Fruit fly (Drosophila melanogaster) whole organism, embryonic: ENCODE results near the gene CG10907.
A peak's percentile ranks its signal among the peaks of the same experiment; 100 is the strongest.

ENCODE experiments used
- Bgb ChIP-seq: fragments of 200-800 bp; sonication (Bioruptor generic); IDR thresholded peaks from 2 replicates; pipeline ENCODE4 v1.3.6; 2022; ENCODE audit warnings: missing biosample characterization, missing genetic modification characterization; ENCODE audit not compliant: partially characterized antibody
- CG10147 ChIP-seq: fragments of 200-800 bp; sonication (Bioruptor generic); optimal IDR thresholded peaks from 2 replicates; lab custom pipeline; 2019; ENCODE audit warnings: missing biosample characterization, mild to moderate bottlenecking, missing genetic modification characterization, moderate library complexity
- CG11696 ChIP-seq: fragments of 200-800 bp; sonication (Bioruptor generic); IDR thresholded peaks from 2 replicates; pipeline ENCODE4 v1.3.6; 2022; ENCODE audit warnings: missing biosample characterization, missing genetic modification characterization
- CG1233 ChIP-seq: fragments of 200-800 bp; sonication (Bioruptor generic); optimal IDR thresholded peaks from 4 replicates; lab custom pipeline; 2018; ENCODE audit warnings: missing biosample characterization, mild to moderate bottlenecking, missing genetic modification characterization
- CG1529 ChIP-seq: fragments of 200-800 bp; sonication (Bioruptor generic); optimal IDR thresholded peaks from 3 replicates; lab custom pipeline; 2018; ENCODE audit warnings: missing biosample characterization, missing genetic modification characterization
- CG15601 ChIP-seq: fragments of 200-800 bp; sonication (Bioruptor generic); optimal IDR thresholded peaks from 3 replicates; lab custom pipeline; 2019; ENCODE audit warnings: missing biosample characterization, mild to moderate bottlenecking, missing genetic modification characterization, moderate library complexity
- CG16813 ChIP-seq: fragments of 200-800 bp; sonication (Bioruptor generic); IDR thresholded peaks from 3 replicates; pipeline ENCODE4 v1.3.6; 2022; ENCODE audit warnings: missing biosample characterization, missing genetic modification characterization; ENCODE audit not compliant: partially characterized antibody
- CG17186 ChIP-seq: fragments of 200-800 bp; sonication (Bioruptor generic); optimal IDR thresholded peaks from 3 replicates; lab custom pipeline; 2017; ENCODE audit warnings: missing biosample characterization, missing genetic modification reagents, missing genetic modification characterization
- CG18764 ChIP-seq: fragments of 200-800 bp; sonication (Bioruptor generic); optimal IDR thresholded peaks from 3 replicates; lab custom pipeline; 2016; ENCODE audit warnings: missing biosample characterization, missing genetic modification characterization
- CG3163 ChIP-seq: fragments of 200-800 bp; sonication (Bioruptor generic); optimal IDR thresholded peaks from 3 replicates; lab custom pipeline; 2016; ENCODE audit warnings: missing biosample characterization, missing genetic modification characterization
- CG3281 ChIP-seq: fragments of 200-800 bp; sonication (Bioruptor generic); optimal IDR thresholded peaks from 3 replicates; lab custom pipeline; 2017; ENCODE audit warnings: missing biosample characterization, mild to moderate bottlenecking, missing genetic modification characterization
- CG34224 ChIP-seq: fragments of 200-800 bp; sonication (Bioruptor generic); IDR thresholded peaks from 3 replicates; pipeline ENCODE4 v1.3.6; 2022; ENCODE audit warnings: missing biosample characterization, missing genetic modification characterization; ENCODE audit not compliant: partially characterized antibody
- CG6791 ChIP-seq: fragments of 200-800 bp; sonication (Bioruptor generic); IDR thresholded peaks from 3 replicates; pipeline ENCODE4 v1.3.6; 2022; ENCODE audit warnings: missing biosample characterization, missing genetic modification characterization; ENCODE audit not compliant: partially characterized antibody
- Doc3 ChIP-seq: fragments of 200-800 bp; sonication (Bioruptor generic); IDR thresholded peaks from 3 replicates; pipeline ENCODE4 v1.3.6; 2022; ENCODE audit warnings: missing biosample characterization, missing genetic modification characterization; ENCODE audit not compliant: partially characterized antibody
- E2f2 ChIP-seq: fragments of 200-800 bp; sonication (Bioruptor generic); IDR thresholded peaks from 2 replicates; pipeline ENCODE4 v1.3.6; 2022; ENCODE audit warnings: missing biosample characterization, missing genetic modification characterization
- Ets97D ChIP-seq: fragments of 200-800 bp; sonication (Bioruptor generic); optimal IDR thresholded peaks from 3 replicates; lab custom pipeline; 2016; ENCODE audit warnings: missing biosample characterization, missing genetic modification characterization
- Max ChIP-seq: fragments of 200-800 bp; sonication (Bioruptor generic); optimal IDR thresholded peaks from 2 replicates; lab custom pipeline; 2016; ENCODE audit warnings: missing biosample characterization, mild to moderate bottlenecking, missing genetic modification characterization
- Neu2 ChIP-seq: fragments of 200-800 bp; sonication (Bioruptor generic); optimal IDR thresholded peaks from 3 replicates; lab custom pipeline; 2016; ENCODE audit warnings: missing biosample characterization, missing genetic modification characterization, borderline replicate concordance
- Opbp ChIP-seq: fragments of 200-800 bp; sonication (Bioruptor generic); IDR thresholded peaks from 3 replicates; pipeline ENCODE4 v1.3.6; 2022; ENCODE audit warnings: missing biosample characterization, missing genetic modification characterization; ENCODE audit not compliant: partially characterized antibody
- Sin3A ChIP-seq: fragments of >200 bp; optimal IDR thresholded peaks from 2 replicates; lab custom pipeline; 2018
- Six4 ChIP-seq: fragments of 200-800 bp; sonication (Bioruptor generic); optimal IDR thresholded peaks from 2 replicates; lab custom pipeline; 2016; ENCODE audit warnings: missing biosample characterization, missing genetic modification characterization
- cg ChIP-seq: fragments of 200-800 bp; sonication (Bioruptor generic); optimal IDR thresholded peaks from 3 replicates; lab custom pipeline; 2019; ENCODE audit warnings: missing biosample characterization, mild to moderate bottlenecking, missing genetic modification characterization, moderate library complexity
- chinmo ChIP-seq: fragments of 200-800 bp; sonication (Bioruptor generic); IDR thresholded peaks from 4 replicates; pipeline ENCODE4 v1.3.6; 2022; ENCODE audit warnings: missing biosample characterization, missing genetic modification characterization; ENCODE audit not compliant: partially characterized antibody
- crp ChIP-seq, 2 experiments: fragments of 200-800 bp; sonication (Bioruptor generic); optimal IDR thresholded peaks; 2 replicates in 1 of 2; 3 replicates in 1 of 2; lab custom pipeline; 2017; ENCODE audit warnings: missing biosample characterization in 2 of 2, missing genetic modification characterization in 2 of 2, mild to moderate bottlenecking in 1 of 2, moderate library complexity in 1 of 2
- gfzf ChIP-seq: fragments of 200-800 bp; sonication (Bioruptor generic); optimal IDR thresholded peaks from 2 replicates; lab custom pipeline; 2016; ENCODE audit warnings: missing biosample characterization, mild to moderate bottlenecking, missing genetic modification characterization, moderate library complexity
- grau ChIP-seq: fragments of 200-800 bp; optimal IDR thresholded peaks from 3 replicates; lab custom pipeline; 2019; ENCODE audit warnings: missing biosample characterization, mild to moderate bottlenecking, missing genetic modification characterization, moderate library complexity
- kay ChIP-seq: fragments of 200-800 bp; sonication (Bioruptor generic); optimal IDR thresholded peaks from 2 replicates; lab custom pipeline; 2016; ENCODE audit warnings: missing biosample characterization, missing genetic modification characterization
- kni ChIP-seq: fragments of 200-800 bp; sonication (Bioruptor generic); optimal IDR thresholded peaks from 3 replicates; lab custom pipeline; 2017; ENCODE audit warnings: mild to moderate bottlenecking, missing biosample characterization, missing genetic modification reagents, missing genetic modification characterization
- mld ChIP-seq: fragments of 200-800 bp; sonication (Bioruptor generic); IDR thresholded peaks from 3 replicates; pipeline ENCODE4 v1.3.6; 2022; ENCODE audit warnings: missing biosample characterization, missing genetic modification characterization; ENCODE audit not compliant: partially characterized antibody
- ro ChIP-seq: fragments of 200-800 bp; sonication (Bioruptor generic); IDR thresholded peaks from 2 replicates; pipeline ENCODE4 v1.3.6; 2022; ENCODE audit warnings: missing biosample characterization, missing genetic modification characterization
- salm ChIP-seq: fragments of 200-800 bp; sonication (Bioruptor generic); optimal IDR thresholded peaks from 2 replicates; lab custom pipeline; 2018; ENCODE audit warnings: missing biosample characterization, mild to moderate bottlenecking, missing genetic modification characterization
- stwl ChIP-seq: fragments of 200-800 bp; sonication (Bioruptor generic); optimal IDR thresholded peaks from 3 replicates; lab custom pipeline; 2018; ENCODE audit warnings: missing biosample characterization, mild to moderate bottlenecking, missing genetic modification characterization, moderate library complexity
- tgo ChIP-seq: fragments of 200-800 bp; sonication (Bioruptor generic); IDR thresholded peaks from 3 replicates; pipeline ENCODE4 v1.3.6; 2022; ENCODE audit warnings: missing biosample characterization, missing genetic modification characterization
- tll ChIP-seq, 2 experiments: fragments of 200-800 bp in 1 of 2; fragments of >200 bp in 1 of 2; sonication (Bioruptor generic) in 1 of 2; optimal IDR thresholded peaks; 2 replicates each; lab custom pipeline; 2017 to 2019; ENCODE audit warnings: missing biosample characterization in 2 of 2, missing genetic modification characterization in 2 of 2, mild to moderate bottlenecking in 1 of 2, moderate library complexity in 1 of 2
- trem ChIP-seq: fragments of 200-800 bp; optimal IDR thresholded peaks from 3 replicates; lab custom pipeline; 2019; ENCODE audit warnings: missing biosample characterization, mild to moderate bottlenecking, missing genetic modification characterization, moderate library complexity
- zen ChIP-seq: fragments of 200-800 bp; sonication (Bioruptor generic); optimal IDR thresholded peaks from 3 replicates; lab custom pipeline; 2018; ENCODE audit warnings: missing biosample characterization, mild to moderate bottlenecking, missing genetic modification characterization, moderate library complexity

Gene CG10907

DNA sequence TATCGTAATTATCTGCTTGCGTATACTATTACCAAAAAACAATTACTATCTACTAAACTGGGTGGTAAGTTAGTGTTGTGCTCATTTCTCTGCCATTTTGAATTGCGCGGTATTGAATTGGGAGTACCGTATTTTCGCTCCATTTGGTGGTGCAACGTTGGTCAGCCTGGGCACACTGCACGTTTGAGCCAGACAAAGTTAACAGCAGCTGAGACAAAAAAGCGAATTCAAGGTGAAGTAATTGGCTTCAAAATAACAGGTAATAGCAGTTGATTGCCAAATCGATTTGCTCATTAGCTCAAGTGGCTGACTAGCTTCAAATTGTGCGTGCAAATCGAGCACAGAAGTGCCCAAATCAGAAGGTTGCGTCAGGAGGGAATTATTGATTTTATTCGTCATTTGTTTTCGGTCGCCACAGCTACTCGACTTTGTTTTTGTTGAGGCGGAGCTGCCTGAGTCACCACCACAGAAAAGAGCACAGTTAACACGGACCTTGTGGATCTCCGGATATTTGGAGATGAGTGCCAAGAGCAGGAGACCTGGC lies 2.2 kb downstream of the CG10907 start, which contains the start of gene Klp68D (continued):
- TF ChIP-seq Six4 (GFP tag; lab: Kevin White, UChicago) (no peak), CG1233 (GFP tag; lab: Kevin White, UChicago) (no peak), grau (tag; lab: Kevin White, UChicago) (no peak), Ets97D (GFP tag; lab: Kevin White, UChicago) (peak; percentile 25), Bgb (GFP tag; lab: Robert Waterston, UW) (no peak), Opbp (peak; percentile 23; the same call in 1 of the 3 replicates), CG16813 (GFP tag; lab: Robert Waterston, UW) (no peak), tgo (GFP tag; lab: Robert Waterston, UW) (no peak), CG3281 (GFP tag; lab: Kevin White, UChicago) (no peak), CG17186 (peak; percentile 6), ro (no peak), Sin3A (lab: Kevin White, UChicago) (peak; percentile 24), CG6791 (GFP tag; lab: Robert Waterston, UW) (peak; percentile 57; the same call in 1 of the 3 replicates), CG34224 (GFP tag; lab: Robert Waterston, UW) (0 out of 3 replicates have a peak, but pooled peaks have one; percentile 23), Neu2 (GFP tag; lab: Kevin White, UChicago) (no peak), trem (tag; lab: Kevin White, UChicago) (no peak), chinmo (GFP tag; lab: Robert Waterston, UW) (no peak), stwl (tag; lab: Kevin White, UChicago) (peak; percentile 78), kay (GFP tag; lab: Kevin White, UChicago) (peak; percentile 37), salm (tag; lab: Kevin White, UChicago) (no peak), CG1529 (no peak)

DNA sequence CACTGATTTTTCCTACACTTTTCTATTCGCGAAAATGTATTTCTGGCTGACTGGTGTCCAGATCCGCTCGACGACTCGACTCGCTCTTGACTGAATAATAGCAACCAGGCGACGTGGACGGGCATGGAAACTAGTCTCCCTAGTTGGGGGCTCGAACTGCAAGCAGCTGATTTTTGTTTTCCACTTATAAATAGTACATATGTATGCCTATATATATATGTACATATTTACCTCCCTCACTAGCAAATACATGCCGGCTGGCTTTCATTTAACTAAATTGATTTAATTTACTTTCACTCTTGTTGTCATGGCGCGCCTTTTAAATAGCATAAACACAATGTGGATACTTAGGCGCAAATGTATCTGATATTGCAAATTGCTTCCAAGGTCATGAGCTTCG lies 7.4 kb downstream of the CG10907 start, which contains the start of gene Gcat:
TSS of gene Gcat (minus strand) at position 101 of the 400 bp plus-strand sequence.
- no peak for TF ChIP-seq CG11696 (GFP tag; lab: Robert Waterston, UW)
- TF ChIP-seq crp (GFP tag; optimal IDR thresholded peaks at IDR 0.05; lab: Kevin White, UChicago) = peak in 1 of 2 experiments; percentile 14
- no peak for TF ChIP-seq cg (GFP tag; lab: Kevin White, UChicago)
- no peak for TF ChIP-seq tll (GFP tag; optimal IDR thresholded peaks at IDR 0.05; lab: Kevin White, UChicago)
- TF ChIP-seq CG15601 (tag; lab: Kevin White, UChicago) = no peak
- TF ChIP-seq CG3163 (GFP tag; lab: Kevin White, UChicago) = no peak
- no peak for TF ChIP-seq zen (tag; lab: Kevin White, UChicago)
- no peak for TF ChIP-seq Max (GFP tag; lab: Kevin White, UChicago)
- TF ChIP-seq CG18764 (GFP tag; lab: Kevin White, UChicago) = no peak
- TF ChIP-seq gfzf (GFP tag; lab: Kevin White, UChicago) = no peak
- no peak for TF ChIP-seq kni (GFP tag; lab: Kevin White, UChicago)
- no peak for TF ChIP-seq Doc3 (GFP tag; lab: Robert Waterston, UW)
- no peak for TF ChIP-seq CG17186
- TF ChIP-seq E2f2 (GFP tag; lab: Robert Waterston, UW) = peak; percentile 26; the same call in 1 of the 2 replicates
- TF ChIP-seq mld (GFP tag; lab: Robert Waterston, UW) = no peak
- TF ChIP-seq CG10147 (GFP tag; lab: Kevin White, UChicago) = no peak
- TF ChIP-seq, all 482 proteins: peak for 2
